Worm (Caenorhabditis elegans): ENCODE results near the gene hecw-1.

ce11 chrIII:3331767-3332166 is 58.0 kb downstream of the hecw-1 start:
- TF ChIP-seq B0310.2 (tag; optimal IDR thresholded peaks at IDR 0.05) (no peak), ama-1 (optimal IDR thresholded peaks at IDR 0.05) (no peak)
